Worm (Caenorhabditis elegans) whole organism, L4/young adult: ENCODE results near the gene F58B4.7.

Experiments used
- dao-5 ChIP-seq: sonication (generic microtip); optimal IDR thresholded peaks from 2 replicates; lab custom pipeline; 2016; ENCODE audit warnings: missing genotype, missing genetic modification characterization, moderate library complexity, missing compliant biosample characterization
- him-1 ChIP-seq: sonication (generic microtip); optimal IDR thresholded peaks from 2 replicates; lab custom pipeline; 2016; ENCODE audit warnings: missing genotype, missing genetic modification reagents, missing genetic modification characterization, missing compliant biosample characterization

- peak; percentile 97 for TF ChIP-seq him-1 (tag; lab: Kevin White, UChicago)
- peak; percentile 43 for TF ChIP-seq dao-5 (tag; lab: Kevin White, UChicago)
Measured at ce11 chrV:10897172-10897571, 26.0 kb downstream of the F58B4.7 start.
